Fruit fly (Drosophila melanogaster) whole organism, embryonic: ENCODE measurements around the gene CG2993.

Source experiments
- CG1233 ChIP-seq: fragments of 200-800 bp; sonication (Bioruptor generic); optimal IDR thresholded peaks from 4 replicates; lab custom pipeline; 2018; ENCODE audit warnings: missing biosample characterization, mild to moderate bottlenecking, missing genetic modification characterization
- CG13123 ChIP-seq: fragments of 200-800 bp; sonication (Bioruptor generic); optimal IDR thresholded peaks from 2 replicates; lab custom pipeline; 2016; ENCODE audit warnings: missing biosample characterization, missing genetic modification characterization
- CG14965 ChIP-seq: fragments of 200-800 bp; sonication (Bioruptor generic); optimal IDR thresholded peaks from 2 replicates; lab custom pipeline; 2016; ENCODE audit warnings: missing biosample characterization, missing genetic modification characterization, borderline replicate concordance
- CG15601 ChIP-seq: fragments of 200-800 bp; sonication (Bioruptor generic); optimal IDR thresholded peaks from 3 replicates; lab custom pipeline; 2019; ENCODE audit warnings: missing biosample characterization, mild to moderate bottlenecking, missing genetic modification characterization, moderate library complexity
- CG1602 ChIP-seq: fragments of 200-800 bp; sonication (Bioruptor generic); optimal IDR thresholded peaks from 3 replicates; lab custom pipeline; 2016; ENCODE audit warnings: missing biosample characterization, missing genetic modification characterization
- CG2116 ChIP-seq: fragments of 200-800 bp; sonication (Bioruptor generic); optimal IDR thresholded peaks from 3 replicates; lab custom pipeline; 2018; ENCODE audit warnings: missing biosample characterization, mild to moderate bottlenecking, missing genetic modification characterization
- CG2678 ChIP-seq: fragments of 200-800 bp; sonication (Bioruptor generic); optimal IDR thresholded peaks from 3 replicates; lab custom pipeline; 2019; ENCODE audit warnings: missing biosample characterization, mild to moderate bottlenecking, missing genetic modification characterization, moderate library complexity
- CG30020 ChIP-seq: fragments of 200-800 bp; optimal IDR thresholded peaks from 2 replicates; lab custom pipeline; 2019; ENCODE audit warnings: missing biosample characterization, mild to moderate bottlenecking, missing genetic modification characterization, moderate library complexity
- CG34422 ChIP-seq: fragments of 200-800 bp; sonication (Bioruptor generic); IDR thresholded peaks from 3 replicates; pipeline ENCODE4 v1.3.6; 2022; ENCODE audit warnings: missing biosample characterization, missing genetic modification characterization
- CG5953 ChIP-seq: fragments of 200-800 bp; sonication (Bioruptor generic); IDR thresholded peaks from 2 replicates; pipeline ENCODE4 v1.3.6; 2022; ENCODE audit warnings: missing biosample characterization, missing genetic modification characterization
- CG6654 ChIP-seq: fragments of 200-800 bp; sonication (Bioruptor generic); optimal IDR thresholded peaks from 2 replicates; lab custom pipeline; 2017; ENCODE audit warnings: missing biosample characterization, mild to moderate bottlenecking, missing genetic modification characterization
- CG6765 ChIP-seq: fragments of 200-800 bp; sonication (Bioruptor generic); optimal IDR thresholded peaks from 3 replicates; lab custom pipeline; 2017; ENCODE audit warnings: missing biosample characterization, mild to moderate bottlenecking, missing genetic modification characterization
- CG7271 ChIP-seq: fragments of 200-800 bp; sonication (Bioruptor generic); optimal IDR thresholded peaks from 2 replicates; lab custom pipeline; 2018; ENCODE audit warnings: missing biosample characterization, mild to moderate bottlenecking, missing genetic modification characterization, moderate library complexity
- CG7745 ChIP-seq: fragments of 200-800 bp; sonication (Bioruptor generic); optimal IDR thresholded peaks from 2 replicates; lab custom pipeline; 2018; ENCODE audit warnings: missing biosample characterization, mild to moderate bottlenecking, missing genetic modification characterization, moderate library complexity
- CG8089 ChIP-seq: fragments of 200-800 bp; sonication (Bioruptor generic); optimal IDR thresholded peaks from 3 replicates; lab custom pipeline; 2016; ENCODE audit warnings: missing biosample characterization, missing genetic modification characterization
- CG8359 ChIP-seq: fragments of 200-800 bp; sonication (Bioruptor generic); optimal IDR thresholded peaks from 2 replicates; lab custom pipeline; 2017; ENCODE audit warnings: missing biosample characterization, mild to moderate bottlenecking, missing genetic modification characterization, borderline replicate concordance
- CG9797 ChIP-seq: fragments of 200-800 bp; sonication (Bioruptor generic); optimal IDR thresholded peaks from 3 replicates; lab custom pipeline; 2018; ENCODE audit warnings: missing biosample characterization, mild to moderate bottlenecking, missing genetic modification characterization
- D19A ChIP-seq: fragments of 200-800 bp; optimal IDR thresholded peaks from 3 replicates; lab custom pipeline; 2019; ENCODE audit warnings: missing biosample characterization, mild to moderate bottlenecking, missing genetic modification characterization, moderate library complexity
- Doc3 ChIP-seq: fragments of 200-800 bp; sonication (Bioruptor generic); IDR thresholded peaks from 3 replicates; pipeline ENCODE4 v1.3.6; 2022; ENCODE audit warnings: missing biosample characterization, missing genetic modification characterization; ENCODE audit not compliant: partially characterized antibody
- Ets97D ChIP-seq: fragments of 200-800 bp; sonication (Bioruptor generic); optimal IDR thresholded peaks from 3 replicates; lab custom pipeline; 2016; ENCODE audit warnings: missing biosample characterization, missing genetic modification characterization
- Fer1 ChIP-seq: fragments of 200-800 bp; sonication (Bioruptor generic); optimal IDR thresholded peaks from 2 replicates; lab custom pipeline; 2017; ENCODE audit warnings: missing biosample characterization, mild to moderate bottlenecking, missing genetic modification characterization
- Fer2 ChIP-seq: fragments of 200-800 bp; sonication (Bioruptor generic); optimal IDR thresholded peaks from 2 replicates; lab custom pipeline; 2018; ENCODE audit warnings: missing biosample characterization, mild to moderate bottlenecking, missing genetic modification characterization, moderate library complexity
- HLH3B ChIP-seq: fragments of 200-800 bp; sonication (Bioruptor generic); IDR thresholded peaks from 2 replicates; pipeline ENCODE4 v1.3.6; 2022; ENCODE audit warnings: missing biosample characterization, missing genetic modification characterization
- Lim3 ChIP-seq: fragments of 200-800 bp; sonication (Bioruptor generic); IDR thresholded peaks from 2 replicates; pipeline ENCODE4 v1.3.6; 2022; ENCODE audit warnings: missing biosample characterization, missing genetic modification characterization
- Ravus ChIP-seq: fragments of 200-800 bp; sonication (Bioruptor generic); IDR thresholded peaks from 2 replicates; pipeline ENCODE4 v1.3.6; 2022; ENCODE audit warnings: missing biosample characterization, missing genetic modification characterization
- Rfx ChIP-seq: fragments of 200-800 bp; sonication (Bioruptor generic); IDR thresholded peaks from 2 replicates; pipeline ENCODE4 v1.3.6; 2022; ENCODE audit warnings: missing biosample characterization, missing genetic modification characterization
- Sox100B ChIP-seq: fragments of 200-800 bp; sonication (Bioruptor generic); optimal IDR thresholded peaks from 3 replicates; lab custom pipeline; 2018; ENCODE audit warnings: missing biosample characterization, mild to moderate bottlenecking, missing genetic modification characterization
- Tbp ChIP-seq: fragments of >200 bp; optimal IDR thresholded peaks from 2 replicates; lab custom pipeline; 2018; ENCODE audit warnings: missing biosample characterization, missing genetic modification characterization
- Xbp1 ChIP-seq: fragments of 200-800 bp; sonication (Bioruptor generic); optimal IDR thresholded peaks from 3 replicates; lab custom pipeline; 2016; ENCODE audit warnings: missing biosample characterization, mild to moderate bottlenecking, missing genetic modification characterization
- ac ChIP-seq: fragments of 200-800 bp; sonication (Bioruptor generic); optimal IDR thresholded peaks from 3 replicates; lab custom pipeline; 2017; ENCODE audit warnings: missing biosample characterization, mild to moderate bottlenecking, missing genetic modification characterization
- al ChIP-seq: fragments of 200-800 bp; sonication (Bioruptor generic); IDR thresholded peaks from 2 replicates; pipeline ENCODE4 v1.3.6; 2022; ENCODE audit warnings: missing biosample characterization, missing genetic modification characterization
- crp ChIP-seq, 2 experiments: fragments of 200-800 bp; sonication (Bioruptor generic); optimal IDR thresholded peaks; 2 replicates in 1 of 2; 3 replicates in 1 of 2; lab custom pipeline; 2017; ENCODE audit warnings: missing biosample characterization in 2 of 2, missing genetic modification characterization in 2 of 2, mild to moderate bottlenecking in 1 of 2, moderate library complexity in 1 of 2
- dan ChIP-seq: fragments of 200-800 bp; sonication (Bioruptor generic); IDR thresholded peaks from 2 replicates; pipeline ENCODE4 v1.3.6; 2022; ENCODE audit warnings: missing biosample characterization, missing genetic modification characterization
- ems ChIP-seq: fragments of 200-800 bp; sonication (Bioruptor generic); optimal IDR thresholded peaks from 3 replicates; lab custom pipeline; 2016; ENCODE audit warnings: missing biosample characterization, missing genetic modification characterization
- gsb-n ChIP-seq: fragments of 200-800 bp; sonication (Bioruptor generic); optimal IDR thresholded peaks from 3 replicates; lab custom pipeline; 2018; ENCODE audit warnings: missing biosample characterization, mild to moderate bottlenecking, missing genetic modification characterization
- h ChIP-seq: fragments of >200 bp; optimal IDR thresholded peaks from 2 replicates; lab custom pipeline; 2017
- lmd ChIP-seq: fragments of 200-800 bp; sonication (Bioruptor generic); IDR thresholded peaks from 2 replicates; pipeline ENCODE4 v1.3.6; 2022; ENCODE audit warnings: missing biosample characterization, missing genetic modification characterization
- nmo ChIP-seq: fragments of 200-800 bp; sonication (Bioruptor generic); optimal IDR thresholded peaks from 2 replicates; lab custom pipeline; 2018; ENCODE audit warnings: missing biosample characterization, mild to moderate bottlenecking, missing genetic modification characterization, moderate library complexity
- pho ChIP-seq: fragments of 200-800 bp; sonication (Bioruptor generic); optimal IDR thresholded peaks from 2 replicates; lab custom pipeline; 2016; ENCODE audit warnings: missing biosample characterization, missing genetic modification characterization
- pita ChIP-seq: fragments of 200-800 bp; sonication (Bioruptor generic); optimal IDR thresholded peaks from 2 replicates; lab custom pipeline; 2017; ENCODE audit warnings: missing biosample characterization, mild to moderate bottlenecking, missing genetic modification characterization
- psq ChIP-seq: fragments of 200-800 bp; sonication (Bioruptor generic); optimal IDR thresholded peaks from 2 replicates; lab custom pipeline; 2017; ENCODE audit warnings: missing biosample characterization, missing genetic modification characterization
- ro ChIP-seq: fragments of 200-800 bp; sonication (Bioruptor generic); IDR thresholded peaks from 2 replicates; pipeline ENCODE4 v1.3.6; 2022; ENCODE audit warnings: missing biosample characterization, missing genetic modification characterization
- sc ChIP-seq, 3 experiments: fragments of >200 bp in 2 of 3; fragments of 200-800 bp in 1 of 3; sonication (Bioruptor generic) in 1 of 3; optimal IDR thresholded peaks; 2 replicates in 2 of 3; 3 replicates in 1 of 3; lab custom pipeline; 2017; ENCODE audit warnings: mild to moderate bottlenecking in 1 of 3, missing biosample characterization in 1 of 3, missing genetic modification characterization in 1 of 3, missing genetic modification reagents in 1 of 3
- schlank ChIP-seq: fragments of 200-800 bp; sonication (Bioruptor generic); optimal IDR thresholded peaks from 2 replicates; lab custom pipeline; 2018; ENCODE audit warnings: missing biosample characterization, mild to moderate bottlenecking, missing genetic modification characterization
- sens ChIP-seq: fragments of 200-800 bp; sonication (Bioruptor generic); peaks from one replicate; lab custom pipeline; 2016; ENCODE audit warnings: missing biosample characterization, missing genetic modification characterization
- stc ChIP-seq: fragments of 200-800 bp; sonication (Bioruptor generic); IDR thresholded peaks from 2 replicates; pipeline ENCODE4 v1.3.6; 2022; ENCODE audit warnings: missing biosample characterization, missing genetic modification characterization
- twi ChIP-seq: fragments of 200-800 bp; optimal IDR thresholded peaks from 2 replicates; lab custom pipeline; 2019; ENCODE audit warnings: missing biosample characterization, mild to moderate bottlenecking, missing genetic modification characterization, moderate library complexity
- zen ChIP-seq: fragments of 200-800 bp; sonication (Bioruptor generic); optimal IDR thresholded peaks from 3 replicates; lab custom pipeline; 2018; ENCODE audit warnings: missing biosample characterization, mild to moderate bottlenecking, missing genetic modification characterization, moderate library complexity

CG2993 gene

dm6 chr3R:7809662-7810621 lies at the start of gene CG2993, which contains the start of gene sgll (continued):
- TF ChIP-seq CG30020 (tag; lab: Kevin White, UChicago), result peak; percentile 24
- TF ChIP-seq pho (GFP tag; lab: Kevin White, UChicago), result peak; percentile 78
- TF ChIP-seq CG6654 (GFP tag; lab: Kevin White, UChicago), result peak; percentile 77
- no peak for TF ChIP-seq Doc3 (GFP tag; lab: Robert Waterston, UW)
- TF ChIP-seq CG8089, result peak; percentile 95
- TF ChIP-seq sens (GFP tag; lab: Kevin White, UChicago), result peak; percentile 95
- TF ChIP-seq ems, result peak; percentile 84
- peak; percentile 78 for TF ChIP-seq Ets97D (GFP tag; lab: Kevin White, UChicago)
- peak; percentile 96 for TF ChIP-seq lmd (GFP tag; lab: Robert Waterston, UW)
- peak; percentile 95 for TF ChIP-seq CG1602
- TF ChIP-seq CG8359, result peak; percentile 67
- TF ChIP-seq Lim3 (GFP tag; lab: Robert Waterston, UW), result peak; percentile 69
- TF ChIP-seq h, result no peak
- TF ChIP-seq gsb-n (tag; lab: Kevin White, UChicago), result peak; percentile 70
- no peak for TF ChIP-seq CG15601 (tag; lab: Kevin White, UChicago)
- peak; percentile 71 for TF ChIP-seq Fer2 (tag; lab: Kevin White, UChicago)
- peak; percentile 98 for TF ChIP-seq Rfx (GFP tag; lab: Robert Waterston, UW)
- TF ChIP-seq schlank (tag; lab: Kevin White, UChicago), result peak; percentile 46
- TF ChIP-seq crp (GFP tag; optimal IDR thresholded peaks at IDR 0.05; lab: Kevin White, UChicago), result peak in 1 of 2 experiments; percentile 41
- TF ChIP-seq Xbp1 (GFP tag; lab: Kevin White, UChicago), result peak; percentile 98
- TF ChIP-seq sc (optimal IDR thresholded peaks at IDR 0.05; lab: Kevin White, UChicago), result no peak
- peak; percentile 85 for TF ChIP-seq sc (GFP tag; optimal IDR thresholded peaks at IDR 0.05; lab: Kevin White, UChicago)
- peak; percentile 74 for TF ChIP-seq CG7271
- peak; percentile 30 for TF ChIP-seq CG6765 (GFP tag; lab: Kevin White, UChicago)
- TF ChIP-seq psq (GFP tag; lab: Kevin White, UChicago), result peak; percentile 83
- TF ChIP-seq CG5953, result peak; percentile 87
- TF ChIP-seq Tbp, result no peak
- TF ChIP-seq D19A (tag; lab: Kevin White, UChicago), result peak; percentile 67
- peak; percentile 67 for TF ChIP-seq Fer1 (GFP tag; lab: Kevin White, UChicago)
- TF ChIP-seq CG7745 (tag; lab: Kevin White, UChicago), result no peak
- TF ChIP-seq CG2678 (tag; lab: Kevin White, UChicago), result peak; percentile 71
- peak; percentile 86 for TF ChIP-seq nmo (GFP tag; lab: Kevin White, UChicago)
- TF ChIP-seq CG2116 (GFP tag; lab: Kevin White, UChicago), result peak; percentile 83
- peak; percentile 69 for TF ChIP-seq pita (GFP tag; lab: Kevin White, UChicago)
- peak; percentile 87 for TF ChIP-seq CG14965 (GFP tag; lab: Kevin White, UChicago)
- peak; percentile 82 for TF ChIP-seq stc (GFP tag; lab: Robert Waterston, UW)
- peak; percentile 46; the same call in 1 of the 2 replicates for TF ChIP-seq dan
- TF ChIP-seq al (GFP tag; lab: Robert Waterston, UW), result peak; percentile 81
- peak; percentile 60 for TF ChIP-seq Sox100B (GFP tag; lab: Kevin White, UChicago)
- TF ChIP-seq twi (tag; lab: Kevin White, UChicago), result peak; percentile 74
- TF ChIP-seq zen, result peak; percentile 88
- peak; percentile 74 for TF ChIP-seq Ravus (GFP tag; lab: Robert Waterston, UW)
- peak; percentile 73 for TF ChIP-seq CG9797
- TF ChIP-seq ro (GFP tag; lab: Robert Waterston, UW), result peak; percentile 89
- peak; percentile 90 for TF ChIP-seq CG1233 (GFP tag; lab: Kevin White, UChicago)
- TF ChIP-seq CG13123 (GFP tag; lab: Kevin White, UChicago), result peak; percentile 83
- TF ChIP-seq CG34422 (GFP tag; lab: Robert Waterston, UW), result peak; percentile 93
- TF ChIP-seq ac (GFP tag; lab: Kevin White, UChicago), result peak; percentile 68
- peak; percentile 90 for TF ChIP-seq HLH3B (GFP tag; lab: Robert Waterston, UW)
